Fruit fly (Drosophila melanogaster): ENCODE data around the gene CG9988.

Gene CG9988

dm6 chr3R:28590462-28590861 lies 45.7 kb upstream of the CG9988 start (continued):
- TF ChIP-seq Sox100B (GFP tag; optimal IDR thresholded peaks at IDR 0.05) (peak; percentile 66), CG17829 (tag; optimal IDR thresholded peaks at IDR 0.05) (peak; percentile 4), Lim3 (GFP tag; IDR thresholded peaks at IDR 0.05) (peak; percentile 53; the same call in 1 of the 2 replicates), PHDP (tag; optimal IDR thresholded peaks at IDR 0.05) (peak; percentile 63), CG17912 (GFP tag; optimal IDR thresholded peaks at IDR 0.05) (peak; percentile 13), CG32767 (GFP tag; IDR thresholded peaks at IDR 0.05) (0 out of 2 replicates have a peak, but pooled peaks have one; percentile 37), Bgb (GFP tag; IDR thresholded peaks at IDR 0.05; ENCODE audit: partially characterized antibody) (no peak), CG2199 (GFP tag; IDR thresholded peaks at IDR 0.05) (peak; percentile 67; the same call in 1 of the 3 replicates), bcd (GFP tag; optimal IDR thresholded peaks at IDR 0.05) (peak; percentile 33), gcm (GFP tag; optimal IDR thresholded peaks at IDR 0.05) (peak; percentile 19), trem (tag; optimal IDR thresholded peaks at IDR 0.05) (peak; percentile 26), chif (GFP tag; optimal IDR thresholded peaks at IDR 0.05) (peak in 1 of 2 experiments; percentile 11), sd (tag; optimal IDR thresholded peaks at IDR 0.05) (no peak), gce (GFP tag; IDR thresholded peaks at IDR 0.05) (peak; percentile 57; the same call in 2 of the 3 replicates), Camta (GFP tag; optimal IDR thresholded peaks at IDR 0.05) (peak; percentile 12), Sox102F (GFP tag; optimal IDR thresholded peaks at IDR 0.05) (peak; percentile 29), CrebB (tag; optimal IDR thresholded peaks at IDR 0.05) (peak; percentile 57), Ets65A (GFP tag) (peak; percentile 28), CG12391 (tag; optimal IDR thresholded peaks at IDR 0.05) (peak; percentile 8), Neu2 (GFP tag; optimal IDR thresholded peaks at IDR 0.05; ENCODE audit: borderline replicate concordance) (no peak), CG7987 (GFP tag; optimal IDR thresholded peaks at IDR 0.05) (peak; percentile 56), ken (GFP tag; IDR thresholded peaks at IDR 0.05) (0 out of 3 replicates have a peak, but pooled peaks have one; percentile 41), fd3F (GFP tag; optimal IDR thresholded peaks at IDR 0.05) (peak; percentile 6), CG15696 (tag; optimal IDR thresholded peaks at IDR 0.05) (no peak), CG5180 (GFP tag; optimal IDR thresholded peaks at IDR 0.05) (peak; percentile 47), ci (GFP tag; IDR thresholded peaks at IDR 0.05) (peak; percentile 74), org-1 (GFP tag; optimal IDR thresholded peaks at IDR 0.05) (peak; percentile 47), CoRest (tag; optimal IDR thresholded peaks at IDR 0.05) (peak; percentile 40), sc (optimal IDR thresholded peaks at IDR 0.05) (no peak), sc (GFP tag; optimal IDR thresholded peaks at IDR 0.05) (peak; percentile 15), prd (optimal IDR thresholded peaks at IDR 0.05) (no peak), prd (GFP tag; IDR thresholded peaks at IDR 0.05) (no peak), vvl (GFP tag; IDR thresholded peaks at IDR 0.05) (peak; percentile 46; the same call in 1 of the 2 replicates), CG17802 (tag; optimal IDR thresholded peaks at IDR 0.05) (peak; percentile 5), aop (GFP tag; IDR thresholded peaks at IDR 0.05) (0 out of 2 replicates have a peak, but pooled peaks have one; percentile 49), Blimp-1 (GFP tag; optimal IDR thresholded peaks at IDR 0.05) (peak; percentile 39), CG9727 (GFP tag; optimal IDR thresholded peaks at IDR 0.05) (peak; percentile 7), Hmr (GFP tag; optimal IDR thresholded peaks at IDR 0.05) (peak; percentile 47), NfI (GFP tag; optimal IDR thresholded peaks at IDR 0.05) (peak; percentile 13), CG2202 (tag; optimal IDR thresholded peaks at IDR 0.05) (peak; percentile 27), CG12659 (GFP tag; optimal IDR thresholded peaks at IDR 0.05) (peak; percentile 18), Deaf1 (tag; optimal IDR thresholded peaks at IDR 0.05) (peak; percentile 31), Asciz (GFP tag; optimal IDR thresholded peaks at IDR 0.05) (peak; percentile 71)

Data from whole organism, embryonic.